Worm (Caenorhabditis elegans): Measurements from ENCODE around the gene C14A6.8.

ce11 chrV:18162568-18162967, 8.9 kb downstream of the C14A6.8 start, which contains the start of gene C14A6.12:
- TF ChIP-seq ets-7 (tag; optimal IDR thresholded peaks at IDR 0.05) (no peak), pes-1 (GFP tag; IDR thresholded peaks at IDR 0.05) (no peak), ama-1 (optimal IDR thresholded peaks at IDR 0.05) (no peak), B0310.2 (tag; optimal IDR thresholded peaks at IDR 0.05) (no peak), hmg-4 (GFP tag; optimal IDR thresholded peaks at IDR 0.05) (no peak)
